Worm (Caenorhabditis elegans): ENCODE data around the gene rig-6.

DNA sequence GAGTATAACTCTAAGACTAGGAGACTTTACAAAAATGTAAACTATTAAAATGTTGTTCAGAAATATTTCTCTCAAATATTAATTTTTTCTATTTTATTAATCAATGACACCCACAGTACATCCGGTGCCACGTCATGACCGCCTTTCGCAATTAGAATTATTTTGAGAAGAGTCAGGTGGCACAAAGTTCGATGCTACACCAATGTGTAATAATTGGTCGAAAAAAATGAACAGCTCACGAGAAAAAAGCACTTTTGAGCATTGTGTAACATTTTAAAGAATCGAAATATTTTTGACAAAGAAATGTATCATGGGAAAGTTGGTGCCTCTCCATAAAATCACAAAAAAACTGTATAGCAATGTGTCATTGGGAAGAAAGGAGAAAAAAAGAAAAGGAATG is 5.2 kb downstream of the rig-6 start:
- TF ChIP-seq tbx-37 (GFP tag; conservative IDR thresholded peaks at IDR 0.05): no peak
- TF ChIP-seq tbx-11 (GFP tag; IDR thresholded peaks at IDR 0.05): no peak
- no peak for TF ChIP-seq scrt-1 (GFP tag; IDR thresholded peaks at IDR 0.05)
- TF ChIP-seq hmg-4 (GFP tag; optimal IDR thresholded peaks at IDR 0.05): no peak
- no peak for TF ChIP-seq ama-1 (optimal IDR thresholded peaks at IDR 0.05)
- TF ChIP-seq aly-1 (tag; optimal IDR thresholded peaks at IDR 0.05): no peak
- TF ChIP-seq pes-1 (GFP tag; IDR thresholded peaks at IDR 0.05): no peak
- no peak for TF ChIP-seq ets-7 (tag; optimal IDR thresholded peaks at IDR 0.05)
- no peak for TF ChIP-seq flt-1 (GFP tag; IDR thresholded peaks at IDR 0.05)

All from whole organism, early embryonic.